Worm (Caenorhabditis elegans): Measurements from ENCODE around the gene H20E11.3.

The H20E11.3 gene

ce11 chrIV:6833617-6834016 is 9.0 kb downstream of the H20E11.3 start:
- TF ChIP-seq mab-5 (tag; optimal IDR thresholded peaks at IDR 0.05) = peak; percentile 84
- peak; percentile 25 for TF ChIP-seq sem-4 (tag; optimal IDR thresholded peaks at IDR 0.05)
- no peak for TF ChIP-seq mbf-1 (tag; optimal IDR thresholded peaks at IDR 0.05)

- TF ChIP-seq Y55F3AM.14 (GFP tag; optimal IDR thresholded peaks at IDR 0.05) = no peak
- TF ChIP-seq crh-2 (tag; optimal IDR thresholded peaks at IDR 0.05) = no peak
- TF ChIP-seq sma-9 (GFP tag; optimal IDR thresholded peaks at IDR 0.05) = peak; percentile 42
- TF ChIP-seq sma-9 (tag; optimal IDR thresholded peaks at IDR 0.05) = no peak
- no peak for TF ChIP-seq nhr-237 (tag; optimal IDR thresholded peaks at IDR 0.05)
- TF ChIP-seq ceh-82 (tag; optimal IDR thresholded peaks at IDR 0.05) = no peak
- peak; percentile 34 for TF ChIP-seq C34F6.9 (tag; optimal IDR thresholded peaks at IDR 0.05)
- no peak for TF ChIP-seq mab-5 (tag; optimal IDR thresholded peaks at IDR 0.05)
- TF ChIP-seq lin-13 (GFP tag; optimal IDR thresholded peaks at IDR 0.05) = no peak
- no peak for TF ChIP-seq ama-1 (optimal IDR thresholded peaks at IDR 0.05)
- no peak for TF ChIP-seq elt-1 (tag; optimal IDR thresholded peaks at IDR 0.05)
- no peak for TF ChIP-seq F13H6.1 (tag; optimal IDR thresholded peaks at IDR 0.05)
- TF ChIP-seq nhr-77 (tag; optimal IDR thresholded peaks at IDR 0.05) = no peak
- TF ChIP-seq lsy-2 (tag; optimal IDR thresholded peaks at IDR 0.05) = peak in 1 of 2 experiments; percentile 4
- TF ChIP-seq ztf-4 (tag; optimal IDR thresholded peaks at IDR 0.05) = no peak
- no peak for TF ChIP-seq aly-2 (tag; optimal IDR thresholded peaks at IDR 0.05)
- no peak for TF ChIP-seq nhr-25 (tag; optimal IDR thresholded peaks at IDR 0.05)
- TF ChIP-seq mbf-1 (tag; optimal IDR thresholded peaks at IDR 0.05) = no peak
- TF ChIP-seq unc-55 (GFP tag; optimal IDR thresholded peaks at IDR 0.05) = peak; percentile 21
These were observed 10.1 kb downstream of the H20E11.3 start for ce11 chrIV:6834705-6835104.

- TF ChIP-seq nhr-11 (tag; optimal IDR thresholded peaks at IDR 0.05) (no peak), ztf-1 (GFP tag; conservative IDR thresholded peaks at IDR 0.05) (no peak), unc-55 (GFP tag; optimal IDR thresholded peaks at IDR 0.05) (no peak), crh-2 (tag; optimal IDR thresholded peaks at IDR 0.05) (peak; percentile 5), R02D3.7 (tag; optimal IDR thresholded peaks at IDR 0.05) (no peak), sem-4 (tag; optimal IDR thresholded peaks at IDR 0.05) (peak; percentile 57), ztf-4 (tag; optimal IDR thresholded peaks at IDR 0.05) (no peak), lsy-2 (tag; optimal IDR thresholded peaks at IDR 0.05) (peak in 1 of 2 experiments; percentile 38)
These were observed 12.2 kb downstream of the H20E11.3 start for ce11 chrIV:6836769-6837168.

ce11 chrIV:6839091-6839522 is 14.5 kb downstream of the H20E11.3 start:
- no peak for TF ChIP-seq nhr-21 (tag; optimal IDR thresholded peaks at IDR 0.05)
- TF ChIP-seq nhr-10 (tag; optimal IDR thresholded peaks at IDR 0.05) = peak; percentile 51
- peak; percentile 61 for TF ChIP-seq gmeb-1 (tag; optimal IDR thresholded peaks at IDR 0.05)
- TF ChIP-seq nhr-129 (tag; optimal IDR thresholded peaks at IDR 0.05) = peak; percentile 77
- no peak for TF ChIP-seq elt-1 (tag; optimal IDR thresholded peaks at IDR 0.05)
- TF ChIP-seq sma-3 (GFP tag; optimal IDR thresholded peaks at IDR 0.05) = peak; percentile 61
- TF ChIP-seq mdl-1 (tag; optimal IDR thresholded peaks at IDR 0.05) = peak; percentile 62 to 81
- TF ChIP-seq sem-4 (tag; optimal IDR thresholded peaks at IDR 0.05) = peak; percentile 68
- TF ChIP-seq nhr-237 (tag; optimal IDR thresholded peaks at IDR 0.05) = no peak
- TF ChIP-seq ceh-82 (tag; optimal IDR thresholded peaks at IDR 0.05) = peak; percentile 65
- no peak for TF ChIP-seq lin-39 (tag; optimal IDR thresholded peaks at IDR 0.05)
- peak; percentile 79 for TF ChIP-seq mab-5 (tag; optimal IDR thresholded peaks at IDR 0.05)
- TF ChIP-seq nhr-6 (tag; optimal IDR thresholded peaks at IDR 0.05) = peak; percentile 79
- TF ChIP-seq skn-1 (tag; optimal IDR thresholded peaks at IDR 0.05) = peak; percentile 23
- no peak for TF ChIP-seq peb-1 (tag; optimal IDR thresholded peaks at IDR 0.05)
- no peak for TF ChIP-seq dmd-4 (tag; optimal IDR thresholded peaks at IDR 0.05)
- peak; percentile 95 for TF ChIP-seq F13H6.1 (tag; optimal IDR thresholded peaks at IDR 0.05)
- no peak for TF ChIP-seq alr-1 (tag; optimal IDR thresholded peaks at IDR 0.05)
- TF ChIP-seq aly-2 (tag; optimal IDR thresholded peaks at IDR 0.05) = no peak
- peak; percentile 55 for TF ChIP-seq ztf-4 (tag; optimal IDR thresholded peaks at IDR 0.05)
- TF ChIP-seq unc-62 (GFP tag; optimal IDR thresholded peaks at IDR 0.05) = peak; percentile 53
- TF ChIP-seq ztf-11 (tag; optimal IDR thresholded peaks at IDR 0.05) = no peak
- no peak for TF ChIP-seq R02D3.7 (tag; optimal IDR thresholded peaks at IDR 0.05)
- TF ChIP-seq nhr-23 (tag; optimal IDR thresholded peaks at IDR 0.05) = no peak
- TF ChIP-seq C34F6.9 (tag; optimal IDR thresholded peaks at IDR 0.05) = peak; percentile 96
- TF ChIP-seq zag-1 (tag; optimal IDR thresholded peaks at IDR 0.05) = peak; percentile 92
- no peak for TF ChIP-seq ama-1 (optimal IDR thresholded peaks at IDR 0.05)
- no peak for TF ChIP-seq ztf-1 (GFP tag; conservative IDR thresholded peaks at IDR 0.05)
- peak; percentile 15 for TF ChIP-seq ZK546.5 (tag; optimal IDR thresholded peaks at IDR 0.05)
- TF ChIP-seq fos-1 (tag; optimal IDR thresholded peaks at IDR 0.05) = peak; percentile 89
- peak; percentile 49 to 86 for TF ChIP-seq lsy-2 (tag; optimal IDR thresholded peaks at IDR 0.05)
- no peak for TF ChIP-seq nhr-12 (tag; optimal IDR thresholded peaks at IDR 0.05)
- no peak for TF ChIP-seq lin-11 (tag; optimal IDR thresholded peaks at IDR 0.05)
- TF ChIP-seq nhr-11 (tag; optimal IDR thresholded peaks at IDR 0.05) = no peak
- no peak for TF ChIP-seq nhr-77 (tag; optimal IDR thresholded peaks at IDR 0.05)
- no peak for TF ChIP-seq mbf-1 (tag; optimal IDR thresholded peaks at IDR 0.05)
- TF ChIP-seq blmp-1 (tag; optimal IDR thresholded peaks at IDR 0.05; ENCODE audit: insufficient read depth) = peak; percentile 41
- TF ChIP-seq nhr-25 (tag; optimal IDR thresholded peaks at IDR 0.05) = no peak
- no peak for TF ChIP-seq ceh-16 (tag; optimal IDR thresholded peaks at IDR 0.05)
- TF ChIP-seq Y55F3AM.14 (GFP tag; optimal IDR thresholded peaks at IDR 0.05) = peak; percentile 82
- TF ChIP-seq egl-27 (tag; optimal IDR thresholded peaks at IDR 0.05) = peak; percentile 81

Data from whole organism, L2 larva.